Worm (Caenorhabditis elegans) whole organism, L1 larva: ENCODE measurements around the gene F17C11.12.
A peak's percentile ranks its signal among the peaks of the same experiment; 100 is the strongest.

Experiments used
- C34B4.2 ChIP-seq: sonication (generic microtip); optimal IDR thresholded peaks from 2 replicates; lab custom pipeline; 2017; ENCODE audit warnings: mild to moderate bottlenecking, missing genetic modification characterization, missing compliant biosample characterization
- F16B12.6 ChIP-seq: fragments of 150-350 bp; optimal IDR thresholded peaks from 2 replicates; lab custom pipeline; 2014; ENCODE audit warnings: missing biosample characterization, missing genetic modification characterization
- Y116A8C.19 ChIP-seq: sonication (generic microtip); optimal IDR thresholded peaks from 2 replicates; lab custom pipeline; 2016; ENCODE audit warnings: missing compliant biosample characterization, missing genetic modification characterization, borderline replicate concordance
- aha-1 ChIP-seq: fragments of 150-350 bp; optimal IDR thresholded peaks from 2 replicates; lab custom pipeline; 2014; ENCODE audit warnings: missing biosample characterization, missing genetic modification characterization
- aly-2 ChIP-seq: fragments of 150-350 bp; optimal IDR thresholded peaks from 2 replicates; lab custom pipeline; 2014; ENCODE audit warnings: missing biosample characterization, missing genetic modification characterization
- ama-1 ChIP-seq: fragments of 150-350 bp; optimal IDR thresholded peaks from 2 replicates; lab custom pipeline; 2014
- blmp-1 ChIP-seq: fragments of 150-350 bp; optimal IDR thresholded peaks from 2 replicates; lab custom pipeline; 2014; ENCODE audit warnings: missing biosample characterization, missing genetic modification characterization
- ceh-63 ChIP-seq: fragments of 200-800 bp; sonication (Bioruptor generic); optimal IDR thresholded peaks from 2 replicates; lab custom pipeline; 2018; ENCODE audit warnings: mild to moderate bottlenecking, missing genetic modification characterization, missing compliant biosample characterization
- ceh-8 ChIP-seq: fragments of 200-800 bp; sonication (Bioruptor generic); optimal IDR thresholded peaks from 2 replicates; lab custom pipeline; 2018; ENCODE audit warnings: mild to moderate bottlenecking, missing genetic modification characterization, moderate library complexity, missing compliant biosample characterization
- ceh-82 ChIP-seq, 3 experiments: fragments of 150-350 bp in 1 of 3; sonication (generic microtip) in 2 of 3; optimal IDR thresholded peaks; 2 replicates each; lab custom pipeline; 2014 to 2017; ENCODE audit warnings: missing biosample characterization in 3 of 3, missing genetic modification characterization in 3 of 3
- ceh-88 ChIP-seq: fragments of 200-800 bp; sonication (Bioruptor generic); IDR thresholded peaks from 2 replicates; pipeline ENCODE4 v1.3.6; 2022; ENCODE audit warnings: missing genetic modification characterization, missing compliant biosample characterization
- ces-1 ChIP-seq: fragments of 150-350 bp; optimal IDR thresholded peaks from 2 replicates; lab custom pipeline; 2014; ENCODE audit warnings: missing biosample characterization, missing genetic modification reagents, missing genetic modification characterization
- dpl-1 ChIP-seq, 3 experiments: fragments of 150-350 bp in 2 of 3; sonication (generic microtip) in 1 of 3; optimal IDR thresholded peaks; 2 replicates each; lab custom pipeline; 2014 to 2017; ENCODE audit warnings: missing biosample characterization in 3 of 3, missing genetic modification characterization in 3 of 3, missing genetic modification reagents in 3 of 3
- efl-1 ChIP-seq, 4 experiments: fragments of 150-350 bp; optimal IDR thresholded peaks in 3 of 4; peaks in 1 of 4; 1 replicate in 1 of 4; 2 replicates in 3 of 4; lab custom pipeline; 2014; ENCODE audit warnings: missing biosample characterization in 2 of 4, missing genetic modification characterization in 2 of 4, missing genetic modification reagents in 2 of 4
- egl-13 ChIP-seq: sonication (generic microtip); optimal IDR thresholded peaks from 2 replicates; lab custom pipeline; 2016; ENCODE audit warnings: missing genotype, missing genetic modification reagents, missing genetic modification characterization, missing compliant biosample characterization
- egl-27 ChIP-seq, 2 experiments: fragments of 150-350 bp in 1 of 2; sonication (generic microtip); optimal IDR thresholded peaks; 3 replicates each; lab custom pipeline; 2017 to 2018; ENCODE audit warnings: missing biosample characterization in 2 of 2, missing genetic modification characterization in 2 of 2, missing genetic modification reagents in 2 of 2
- elt-2 ChIP-seq: sonication (generic microtip); optimal IDR thresholded peaks from 2 replicates; lab custom pipeline; 2016; ENCODE audit warnings: missing genetic modification characterization, mild to moderate bottlenecking, inconsistent platforms, missing compliant biosample characterization, missing genetic modification reagents
- fkh-4 ChIP-seq: sonication (generic microtip); optimal IDR thresholded peaks from 2 replicates; lab custom pipeline; 2016; ENCODE audit warnings: missing compliant biosample characterization, missing genetic modification characterization, borderline replicate concordance
- grh-1 ChIP-seq: fragments of 200-800 bp; sonication (Bioruptor generic); IDR thresholded peaks from 2 replicates; pipeline ENCODE4 v1.3.6; 2022; ENCODE audit warnings: missing genetic modification reagents, missing genetic modification characterization, missing compliant biosample characterization
- hlh-17 ChIP-seq: fragments of 200-800 bp; sonication (Bioruptor generic); optimal IDR thresholded peaks from 2 replicates; lab custom pipeline; 2018; ENCODE audit warnings: missing genetic modification characterization, mild to moderate bottlenecking, missing compliant biosample characterization, moderate library complexity, borderline replicate concordance
- hpl-2 ChIP-seq: fragments of 150-350 bp; optimal IDR thresholded peaks from 2 replicates; lab custom pipeline; 2014; ENCODE audit warnings: missing biosample characterization, missing genetic modification reagents, missing genetic modification characterization
- irx-1 ChIP-seq: sonication (generic microtip); optimal IDR thresholded peaks from 2 replicates; lab custom pipeline; 2016; ENCODE audit warnings: missing genetic modification characterization, missing compliant biosample characterization
- isw-1 ChIP-seq: fragments of 200-800 bp; sonication (Bioruptor generic); IDR thresholded peaks from 2 replicates; pipeline ENCODE4 v1.3.6; 2022; ENCODE audit warnings: missing genetic modification characterization, missing compliant biosample characterization
- jun-1 ChIP-seq: fragments of 150-350 bp; optimal IDR thresholded peaks from 2 replicates; lab custom pipeline; 2014; ENCODE audit warnings: missing biosample characterization, missing genetic modification reagents, missing genetic modification characterization
- lin-14 ChIP-seq: fragments of 200-800 bp; sonication (Bioruptor generic); optimal IDR thresholded peaks from 2 replicates; lab custom pipeline; 2018; ENCODE audit warnings: mild to moderate bottlenecking, missing genetic modification characterization, moderate library complexity, missing compliant biosample characterization
- lin-15B ChIP-seq: fragments of 150-350 bp; sonication (generic microtip); optimal IDR thresholded peaks from 3 replicates; lab custom pipeline; 2014; ENCODE audit warnings: missing biosample characterization, missing genetic modification characterization
- lin-35 ChIP-seq, 2 experiments: fragments of 150-350 bp; optimal IDR thresholded peaks; 2 replicates each; lab custom pipeline; 2014; ENCODE audit warnings: missing biosample characterization in 2 of 2, missing genetic modification characterization in 2 of 2, missing genetic modification reagents in 2 of 2
- lin-39 ChIP-seq: fragments of 150-350 bp; optimal IDR thresholded peaks from 2 replicates; lab custom pipeline; 2014; ENCODE audit warnings: missing biosample characterization, missing genetic modification reagents, missing genetic modification characterization
- lir-3 ChIP-seq: sonication (generic microtip); optimal IDR thresholded peaks from 2 replicates; lab custom pipeline; 2016; ENCODE audit warnings: mild to moderate bottlenecking, missing genetic modification characterization, moderate library complexity, missing compliant biosample characterization; ENCODE audit not compliant: poor library complexity
- mdl-1 ChIP-seq, 2 experiments: fragments of 150-350 bp; optimal IDR thresholded peaks; 2 replicates each; lab custom pipeline; 2014 to 2017; ENCODE audit warnings: missing biosample characterization in 2 of 2, missing genetic modification characterization in 2 of 2, inconsistent platforms in 1 of 2
- nhr-11 ChIP-seq: fragments of 150-350 bp; optimal IDR thresholded peaks from 2 replicates; lab custom pipeline; 2014; ENCODE audit warnings: missing biosample characterization, missing genetic modification characterization
- nhr-12 ChIP-seq: sonication (generic microtip); optimal IDR thresholded peaks from 2 replicates; lab custom pipeline; 2017; ENCODE audit warnings: missing biosample characterization, missing genetic modification characterization
- nhr-19 ChIP-seq: fragments of 200-800 bp; sonication (Bioruptor generic); conservative IDR thresholded peaks from 2 replicates; pipeline ENCODE4 v1.3.6; 2022; ENCODE audit warnings: missing genetic modification characterization, missing compliant biosample characterization
- nhr-237 ChIP-seq: fragments of 150-350 bp; optimal IDR thresholded peaks from 2 replicates; lab custom pipeline; 2014; ENCODE audit warnings: missing biosample characterization, missing genetic modification characterization
- nhr-28 ChIP-seq: fragments of 150-350 bp; optimal IDR thresholded peaks from 2 replicates; lab custom pipeline; 2014; ENCODE audit warnings: missing biosample characterization, missing genetic modification characterization
- nhr-47 ChIP-seq: sonication (generic microtip); optimal IDR thresholded peaks from 2 replicates; lab custom pipeline; 2016; ENCODE audit warnings: mild to moderate bottlenecking, missing genetic modification characterization, moderate library complexity, missing compliant biosample characterization
- nhr-71 ChIP-seq: sonication (generic microtip); optimal IDR thresholded peaks from 2 replicates; lab custom pipeline; 2016; ENCODE audit warnings: mild to moderate bottlenecking, missing genetic modification characterization, moderate library complexity, missing compliant biosample characterization
- nhr-77 ChIP-seq: fragments of 150-350 bp; optimal IDR thresholded peaks from 2 replicates; lab custom pipeline; 2014; ENCODE audit warnings: missing biosample characterization, missing genetic modification characterization
- nhr-90 ChIP-seq: sonication (generic microtip); optimal IDR thresholded peaks from 2 replicates; lab custom pipeline; 2016; ENCODE audit warnings: mild to moderate bottlenecking, missing genetic modification characterization, missing compliant biosample characterization; ENCODE audit not compliant: poor library complexity
- pag-3 ChIP-seq: sonication (generic microtip); optimal IDR thresholded peaks from 2 replicates; lab custom pipeline; 2017; ENCODE audit warnings: missing genetic modification characterization, mild to moderate bottlenecking, missing compliant biosample characterization, antibody characterized with exemption, borderline replicate concordance; ENCODE audit not compliant: insufficient read depth
- pax-3 ChIP-seq: fragments of 200-800 bp; sonication (Bioruptor generic); optimal IDR thresholded peaks from 2 replicates; lab custom pipeline; 2018; ENCODE audit warnings: mild to moderate bottlenecking, missing genetic modification characterization, moderate library complexity, missing compliant biosample characterization
- pqm-1 ChIP-seq: sonication (generic microtip); optimal IDR thresholded peaks from 3 replicates; lab custom pipeline; 2017; ENCODE audit warnings: missing biosample characterization, missing genetic modification characterization
- rnt-1 ChIP-seq: sonication (generic microtip); optimal IDR thresholded peaks from 2 replicates; lab custom pipeline; 2016; ENCODE audit warnings: mild to moderate bottlenecking, missing genetic modification characterization, moderate library complexity, missing compliant biosample characterization
- skn-1 ChIP-seq: fragments of 150-350 bp; optimal IDR thresholded peaks from 2 replicates; lab custom pipeline; 2014; ENCODE audit warnings: missing biosample characterization, missing genetic modification characterization
- snpc-4 ChIP-seq: fragments of 150-350 bp; optimal IDR thresholded peaks from 2 replicates; lab custom pipeline; 2014; ENCODE audit warnings: missing biosample characterization, missing genetic modification characterization
- snu-23 ChIP-seq: sonication (generic microtip); optimal IDR thresholded peaks from 2 replicates; lab custom pipeline; 2016; ENCODE audit warnings: missing genetic modification characterization, missing compliant biosample characterization
- sup-37 ChIP-seq: fragments of 200-800 bp; sonication (Bioruptor generic); optimal IDR thresholded peaks from 2 replicates; lab custom pipeline; 2018; ENCODE audit warnings: mild to moderate bottlenecking, missing genetic modification characterization, missing compliant biosample characterization
- tlp-1 ChIP-seq: fragments of 150-350 bp; optimal IDR thresholded peaks from 2 replicates; lab custom pipeline; 2014; ENCODE audit warnings: missing biosample characterization, missing genetic modification characterization
- xbp-1 ChIP-seq: sonication (generic microtip); optimal IDR thresholded peaks from 2 replicates; lab custom pipeline; 2016; ENCODE audit warnings: missing genetic modification characterization, missing compliant biosample characterization
- zip-4 ChIP-seq: fragments of 200-800 bp; sonication (Bioruptor generic); optimal IDR thresholded peaks from 2 replicates; lab custom pipeline; 2018; ENCODE audit warnings: mild to moderate bottlenecking, missing genetic modification characterization, moderate library complexity, missing compliant biosample characterization
- ztf-11 ChIP-seq, 2 experiments: sonication (generic microtip); optimal IDR thresholded peaks; 2 replicates each; lab custom pipeline; 2016 to 2017; ENCODE audit warnings: missing genetic modification characterization in 2 of 2, missing biosample characterization in 1 of 2, missing compliant biosample characterization in 1 of 2

The F17C11.12 gene

ce11 chrV:10894601-10895000 is 42.1 kb downstream of the F17C11.12 start, which contains the start of the genes F32D8.14 and F32D8.5:
F32D8.14 (minus strand) TSS chrV:10894788.
F32D8.5 (plus strand) TSS chrV:10894800.
- TF ChIP-seq egl-13 (tag; lab: Kevin White, UChicago) = peak; percentile 85
- TF ChIP-seq jun-1 (tag; lab: Kevin White, UChicago) = peak; percentile 56
- TF ChIP-seq fkh-4 = peak; percentile 80
- peak; percentile 61 for TF ChIP-seq isw-1 (GFP tag; lab: Robert Waterston, UW)
- TF ChIP-seq Y116A8C.19 (tag; lab: Kevin White, UChicago) = peak; percentile 60
- no peak for TF ChIP-seq nhr-12
- peak; percentile 89 for TF ChIP-seq nhr-47 (tag; lab: Kevin White, UChicago)
- peak; percentile 64 to 83 (median 77) for TF ChIP-seq dpl-1 (GFP tag; optimal IDR thresholded peaks at IDR 0.05; lab: Kevin White, UChicago)
- no peak for TF ChIP-seq nhr-11 (tag; lab: Kevin White, UChicago)
- TF ChIP-seq lin-15B (tag; lab: Kevin White, UChicago) = peak; percentile 84
- no peak for TF ChIP-seq pag-3 (tag; lab: Kevin White, UChicago)
- TF ChIP-seq lin-39 (tag; lab: Kevin White, UChicago) = no peak
- peak; percentile 88 for TF ChIP-seq xbp-1 (tag; lab: Kevin White, UChicago)
- TF ChIP-seq rnt-1 (tag; lab: Kevin White, UChicago) = peak; percentile 98
- peak; percentile 96 for TF ChIP-seq lir-3 (tag; lab: Kevin White, UChicago)
- TF ChIP-seq grh-1 (GFP tag; lab: Robert Waterston, UW) = peak; percentile 16; the same call in 1 of the 2 replicates
- TF ChIP-seq nhr-77 (tag; lab: Kevin White, UChicago) = peak; percentile 67
- TF ChIP-seq ceh-63 (GFP tag; lab: Kevin White, UChicago) = no peak
- no peak for TF ChIP-seq egl-27 (tag; optimal IDR thresholded peaks at IDR 0.05; lab: Kevin White, UChicago)
- peak; percentile 93 for TF ChIP-seq snu-23
- peak; percentile 94 for TF ChIP-seq nhr-71
- peak; percentile 79 for TF ChIP-seq skn-1 (tag; lab: Kevin White, UChicago)
- TF ChIP-seq lin-35 (GFP tag; optimal IDR thresholded peaks at IDR 0.05; lab: Kevin White, UChicago) = peak; percentile 85 to 88
- no peak for TF ChIP-seq hpl-2 (GFP tag; lab: Kevin White, UChicago)
- no peak; the same call in 1 of the 2 replicates for TF ChIP-seq ceh-88 (GFP tag; lab: Robert Waterston, UW)
- peak; percentile 86 for TF ChIP-seq nhr-19 (GFP tag; lab: Robert Waterston, UW)
- TF ChIP-seq tlp-1 (tag; lab: Kevin White, UChicago) = no peak
- no peak for TF ChIP-seq nhr-28 (tag; lab: Kevin White, UChicago)
- TF ChIP-seq zip-4 (GFP tag; lab: Kevin White, UChicago) = peak; percentile 9
- TF ChIP-seq efl-1 (optimal IDR thresholded peaks at IDR 0.05; lab: Kevin White, UChicago) = peak; percentile 83 to 87
- TF ChIP-seq efl-1 (GFP tag; optimal IDR thresholded peaks at IDR 0.05 in 1 of 2; lab: Kevin White, UChicago) = peak; percentile 82 to 98
- TF ChIP-seq sup-37 (GFP tag; lab: Kevin White, UChicago) = peak; percentile 16
- TF ChIP-seq ztf-11 (tag; optimal IDR thresholded peaks at IDR 0.05; lab: Kevin White, UChicago) = peak in 1 of 2 experiments; percentile 86
- TF ChIP-seq irx-1 (tag; lab: Kevin White, UChicago) = peak; percentile 90
- TF ChIP-seq nhr-90 (tag; lab: Kevin White, UChicago) = peak; percentile 88
- TF ChIP-seq blmp-1 (tag; lab: Kevin White, UChicago) = peak; percentile 68
- TF ChIP-seq ces-1 (GFP tag; lab: Kevin White, UChicago) = no peak
- peak; percentile 56 to 84 (median 76) for TF ChIP-seq ceh-82 (tag; optimal IDR thresholded peaks at IDR 0.05; lab: Kevin White, UChicago)
- TF ChIP-seq mdl-1 (tag; optimal IDR thresholded peaks at IDR 0.05; lab: Kevin White, UChicago) = peak in 1 of 2 experiments; percentile 72
- TF ChIP-seq aha-1 (tag; lab: Kevin White, UChicago) = no peak
- TF ChIP-seq ama-1 (lab: Kevin White, UChicago) = no peak
- peak; percentile 79 for TF ChIP-seq pax-3
- TF ChIP-seq ceh-8 (GFP tag; lab: Kevin White, UChicago) = peak; percentile 51
- TF ChIP-seq C34B4.2 = no peak
- TF ChIP-seq pqm-1 = no peak
- peak; percentile 53 for TF ChIP-seq elt-2
- no peak for TF ChIP-seq F16B12.6 (tag; lab: Kevin White, UChicago)
- TF ChIP-seq aly-2 (tag; lab: Kevin White, UChicago) = peak; percentile 4
- TF ChIP-seq lin-14 (GFP tag; lab: Kevin White, UChicago) = peak; percentile 93
- peak; percentile 51 for TF ChIP-seq snpc-4 (tag; lab: Kevin White, UChicago)
- no peak for TF ChIP-seq hlh-17 (GFP tag; lab: Kevin White, UChicago)
- peak; percentile 27 for TF ChIP-seq nhr-237 (tag; lab: Kevin White, UChicago)
